Worm (Caenorhabditis elegans) whole organism, mixed stage, embryonic: ENCODE data around the gene his-70.

Experiments
- lin-13 ChIP-seq: fragments of 150-350 bp; optimal IDR thresholded peaks from 2 replicates; lab custom pipeline; 2014; ENCODE audit warnings: missing biosample characterization, missing genetic modification characterization
- mab-5 ChIP-seq: fragments of 150-350 bp; optimal IDR thresholded peaks from 2 replicates; lab custom pipeline; 2014; ENCODE audit warnings: missing biosample characterization, missing genetic modification characterization
- mep-1 ChIP-seq: fragments of 150-350 bp; optimal IDR thresholded peaks from 2 replicates; lab custom pipeline; 2017; ENCODE audit warnings: missing biosample characterization, missing genetic modification reagents, missing genetic modification characterization, inconsistent platforms
- pha-4 ChIP-seq: fragments of 150-350 bp; optimal IDR thresholded peaks from 2 replicates; lab custom pipeline; 2018; ENCODE audit warnings: missing biosample characterization, missing genetic modification reagents, missing genetic modification characterization
- unc-62 ChIP-seq: fragments of 150-350 bp; optimal IDR thresholded peaks from 2 replicates; lab custom pipeline; 2014; ENCODE audit warnings: missing biosample characterization, missing genetic modification reagents, missing genetic modification characterization
- ztf-11 ChIP-seq: fragments of 150-350 bp; optimal IDR thresholded peaks from 2 replicates; lab custom pipeline; 2014; ENCODE audit warnings: missing biosample characterization, missing genetic modification characterization

- TF ChIP-seq unc-62 (GFP tag; lab: Kevin White, UChicago), result no peak
- TF ChIP-seq pha-4 (tag; lab: Kevin White, UChicago), result no peak
- TF ChIP-seq lin-13 (tag; lab: Kevin White, UChicago), result no peak
- no peak for TF ChIP-seq mab-5
- TF ChIP-seq mep-1 (tag; lab: Kevin White, UChicago), result no peak
- TF ChIP-seq ztf-11 (tag; lab: Kevin White, UChicago), result no peak
These were observed 33.0 kb upstream of the his-70 start for ce11 chrIII:4092962-4093361.
